Worm (Caenorhabditis elegans) whole organism, mixed stage, embryonic: ENCODE data around the gene sri-24.

Experiments used
- ceh-39 ChIP-seq: fragments of 150-350 bp; optimal IDR thresholded peaks from 2 replicates; lab custom pipeline; 2014; ENCODE audit warnings: missing biosample characterization, missing genetic modification characterization
- elt-3 ChIP-seq: fragments of 150-350 bp; optimal IDR thresholded peaks from 2 replicates; lab custom pipeline; 2014; ENCODE audit warnings: missing biosample characterization, missing genetic modification characterization
- mep-1 ChIP-seq: fragments of 150-350 bp; optimal IDR thresholded peaks from 2 replicates; lab custom pipeline; 2017; ENCODE audit warnings: missing biosample characterization, missing genetic modification reagents, missing genetic modification characterization, inconsistent platforms
- nhr-237 ChIP-seq: fragments of 150-350 bp; optimal IDR thresholded peaks from 2 replicates; lab custom pipeline; 2014; ENCODE audit warnings: missing biosample characterization, missing genetic modification characterization
- nhr-76 ChIP-seq: sonication (generic microtip); optimal IDR thresholded peaks from 2 replicates; lab custom pipeline; 2017; ENCODE audit warnings: missing biosample characterization, missing genetic modification characterization
- pha-4 ChIP-seq: fragments of 150-350 bp; optimal IDR thresholded peaks from 2 replicates; lab custom pipeline; 2018; ENCODE audit warnings: missing biosample characterization, missing genetic modification reagents, missing genetic modification characterization
- snpc-4 ChIP-seq: fragments of 150-350 bp; optimal IDR thresholded peaks from 2 replicates; lab custom pipeline; 2014; ENCODE audit warnings: missing biosample characterization, missing genetic modification characterization
- unc-39 ChIP-seq: fragments of 150-350 bp; optimal IDR thresholded peaks from 2 replicates; lab custom pipeline; 2014; ENCODE audit warnings: missing biosample characterization, missing genetic modification characterization
- unc-62 ChIP-seq: fragments of 150-350 bp; optimal IDR thresholded peaks from 2 replicates; lab custom pipeline; 2014; ENCODE audit warnings: missing biosample characterization, missing genetic modification reagents, missing genetic modification characterization

- TF ChIP-seq unc-39 (tag; lab: Kevin White, UChicago) (no peak), snpc-4 (no peak), nhr-76 (tag; lab: Kevin White, UChicago) (no peak), ceh-39 (tag; lab: Kevin White, UChicago) (no peak), unc-62 (GFP tag; lab: Kevin White, UChicago) (no peak), elt-3 (tag; lab: Kevin White, UChicago) (no peak), mep-1 (tag; lab: Kevin White, UChicago) (peak; percentile 56), pha-4 (tag; lab: Kevin White, UChicago) (peak; percentile 92), nhr-237 (tag; lab: Kevin White, UChicago) (peak; percentile 1)
Observed at ce11 chrV:15187083-15188057, 24.6 kb upstream of the sri-24 start, which contains the start of the genes cyn-7 and bath-36.
